Fruit fly (Drosophila melanogaster): ENCODE data around the gene Coq2.

The Coq2 gene

dm6 chr3R:8316344-8317105 lies at the start of gene Coq2:
Gene Coq2 (minus strand): TSS chr3R:8316543.
- no peak for TF ChIP-seq CG17801 (GFP tag; optimal IDR thresholded peaks at IDR 0.05; ENCODE audit: partially characterized antibody)

- no peak for TF ChIP-seq CG17801 (GFP tag; optimal IDR thresholded peaks at IDR 0.05; ENCODE audit: partially characterized antibody)
These were observed 46.0 kb upstream of the Coq2 start, which contains the start of the genes Veneno and CG7963 for dm6 chr3R:8362259-8362876. Gene Veneno (minus strand): TSS chr3R:8362554. Gene CG7963 (plus strand): TSS chr3R:8362826.

- no peak for TF ChIP-seq CG17801 (GFP tag; optimal IDR thresholded peaks at IDR 0.05; ENCODE audit: partially characterized antibody)
These were observed 41.7 kb upstream of the Coq2 start for dm6 chr3R:8358004-8358403.

dm6 chr3R:8357372-8357992 lies 41.1 kb upstream of the Coq2 start:
- TF ChIP-seq CG17801 (GFP tag; optimal IDR thresholded peaks at IDR 0.05; ENCODE audit: partially characterized antibody), result no peak

dm6 chr3R:8356626-8357290 lies 40.4 kb upstream of the Coq2 start, which contains the start of gene stck:
Gene stck (plus strand): TSS chr3R:8356978.
- no peak for TF ChIP-seq CG17801 (GFP tag; optimal IDR thresholded peaks at IDR 0.05; ENCODE audit: partially characterized antibody)

dm6 chr3R:8355579-8355978 lies 39.2 kb upstream of the Coq2 start:
- no peak for TF ChIP-seq CG17801 (GFP tag; optimal IDR thresholded peaks at IDR 0.05; ENCODE audit: partially characterized antibody)

dm6 chr3R:8354969-8355368 lies 38.6 kb upstream of the Coq2 start:
- TF ChIP-seq CG17801 (GFP tag; optimal IDR thresholded peaks at IDR 0.05; ENCODE audit: partially characterized antibody), result peak; percentile 63

dm6 chr3R:8354458-8354857 lies 38.1 kb upstream of the Coq2 start:
- peak; percentile 66 for TF ChIP-seq CG17801 (GFP tag; optimal IDR thresholded peaks at IDR 0.05; ENCODE audit: partially characterized antibody)

dm6 chr3R:8353994-8354393 lies 37.7 kb upstream of the Coq2 start:
- TF ChIP-seq CG17801 (GFP tag; optimal IDR thresholded peaks at IDR 0.05; ENCODE audit: partially characterized antibody), result no peak

dm6 chr3R:8352961-8353728 lies 36.8 kb upstream of the Coq2 start:
- TF ChIP-seq CG17801 (GFP tag; optimal IDR thresholded peaks at IDR 0.05; ENCODE audit: partially characterized antibody), result no peak

dm6 chr3R:8349449-8350115 lies 33.2 kb upstream of the Coq2 start, which contains the start of gene Atg13:
Gene Atg13 (plus strand): TSS chr3R:8349815.
- peak; percentile 69 for TF ChIP-seq CG17801 (GFP tag; optimal IDR thresholded peaks at IDR 0.05; ENCODE audit: partially characterized antibody)

dm6 chr3R:8349106-8349448 lies 32.7 kb upstream of the Coq2 start:
- TF ChIP-seq CG17801 (GFP tag; optimal IDR thresholded peaks at IDR 0.05; ENCODE audit: partially characterized antibody), result no peak

dm6 chr3R:8347835-8348234 lies 31.5 kb upstream of the Coq2 start:
- no peak for TF ChIP-seq CG17801 (GFP tag; optimal IDR thresholded peaks at IDR 0.05; ENCODE audit: partially characterized antibody)

dm6 chr3R:8347279-8347678 lies 30.9 kb upstream of the Coq2 start, which contains the start of gene CG7352:
Gene CG7352 (plus strand): TSS chr3R:8347579.
- TF ChIP-seq CG17801 (GFP tag; optimal IDR thresholded peaks at IDR 0.05; ENCODE audit: partially characterized antibody), result no peak

Data from ovary, adult (tissue).